Worm (Caenorhabditis elegans) whole organism, early embryonic: ENCODE results near the gene nhr-212.

Experiments
- B0310.2 ChIP-seq: sonication (generic microtip); optimal IDR thresholded peaks from 2 replicates; lab custom pipeline; 2016; ENCODE audit warnings: mild to moderate bottlenecking, missing genetic modification characterization, missing compliant biosample characterization
- F13C5.2 ChIP-seq: sonication (generic microtip); optimal IDR thresholded peaks from 2 replicates; lab custom pipeline; 2017; ENCODE audit warnings: mild to moderate bottlenecking, missing genetic modification characterization, inconsistent platforms, missing compliant biosample characterization
- aly-1 ChIP-seq: sonication (generic microtip); optimal IDR thresholded peaks from 2 replicates; lab custom pipeline; 2016; ENCODE audit warnings: missing genetic modification characterization, missing compliant biosample characterization
- ama-1 ChIP-seq: fragments of 150-350 bp; optimal IDR thresholded peaks from 2 replicates; lab custom pipeline; 2014
- ceh-13 ChIP-seq: fragments of 200-800 bp; sonication (Bioruptor generic); optimal IDR thresholded peaks from 2 replicates; lab custom pipeline; 2018; ENCODE audit warnings: mild to moderate bottlenecking, missing genetic modification characterization, missing compliant biosample characterization
- ceh-36 ChIP-seq: sonication (generic microtip); optimal IDR thresholded peaks from 2 replicates; lab custom pipeline; 2016; ENCODE audit warnings: missing genetic modification characterization, inconsistent platforms, missing compliant biosample characterization
- ets-7 ChIP-seq: sonication (generic microtip); optimal IDR thresholded peaks from 2 replicates; lab custom pipeline; 2016; ENCODE audit warnings: missing genotype, missing genetic modification characterization, missing compliant biosample characterization
- flt-1 ChIP-seq: fragments of 200-800 bp; sonication (Bioruptor generic); IDR thresholded peaks from 2 replicates; pipeline ENCODE4 v1.3.6; 2022; ENCODE audit warnings: missing genetic modification characterization, missing compliant biosample characterization
- hmbx-1 ChIP-seq: sonication (generic microtip); optimal IDR thresholded peaks from 2 replicates; lab custom pipeline; 2016; ENCODE audit warnings: mild to moderate bottlenecking, missing genetic modification characterization, missing compliant biosample characterization
- hmg-4 ChIP-seq: fragments of 200-800 bp; sonication (Bioruptor generic); optimal IDR thresholded peaks from 2 replicates; lab custom pipeline; 2018; ENCODE audit warnings: mild to moderate bottlenecking, missing genetic modification characterization, missing compliant biosample characterization
- hnd-1 ChIP-seq: sonication (generic microtip); optimal IDR thresholded peaks from 2 replicates; lab custom pipeline; 2016; ENCODE audit warnings: missing genetic modification characterization, missing compliant biosample characterization
- pes-1 ChIP-seq: fragments of 200-800 bp; sonication (Bioruptor generic); IDR thresholded peaks from 2 replicates; pipeline ENCODE4 v1.3.6; 2022; ENCODE audit warnings: missing genetic modification reagents, missing genetic modification characterization, missing compliant biosample characterization
- scrt-1 ChIP-seq: fragments of 200-800 bp; sonication (Bioruptor generic); IDR thresholded peaks from 2 replicates; pipeline ENCODE4 v1.3.6; 2022; ENCODE audit warnings: missing genetic modification characterization, missing compliant biosample characterization
- sea-1 ChIP-seq: fragments of 200-800 bp; sonication (Bioruptor generic); conservative IDR thresholded peaks from 2 replicates; pipeline ENCODE4 v1.3.6; 2022; ENCODE audit warnings: missing genetic modification characterization, missing compliant biosample characterization
- tbx-11 ChIP-seq: fragments of 200-800 bp; sonication (Bioruptor generic); IDR thresholded peaks from 2 replicates; pipeline ENCODE4 v1.3.6; 2022; ENCODE audit warnings: missing genetic modification characterization, missing compliant biosample characterization
- tbx-37 ChIP-seq: fragments of 200-800 bp; sonication (Bioruptor generic); conservative IDR thresholded peaks from 2 replicates; pipeline ENCODE4 v1.3.6; 2022; ENCODE audit warnings: missing genetic modification reagents, missing genetic modification characterization, missing compliant biosample characterization
- tra-4 ChIP-seq: sonication (generic microtip); optimal IDR thresholded peaks from 2 replicates; lab custom pipeline; 2017; ENCODE audit warnings: missing genetic modification characterization, missing compliant biosample characterization

The nhr-212 gene

DNA sequence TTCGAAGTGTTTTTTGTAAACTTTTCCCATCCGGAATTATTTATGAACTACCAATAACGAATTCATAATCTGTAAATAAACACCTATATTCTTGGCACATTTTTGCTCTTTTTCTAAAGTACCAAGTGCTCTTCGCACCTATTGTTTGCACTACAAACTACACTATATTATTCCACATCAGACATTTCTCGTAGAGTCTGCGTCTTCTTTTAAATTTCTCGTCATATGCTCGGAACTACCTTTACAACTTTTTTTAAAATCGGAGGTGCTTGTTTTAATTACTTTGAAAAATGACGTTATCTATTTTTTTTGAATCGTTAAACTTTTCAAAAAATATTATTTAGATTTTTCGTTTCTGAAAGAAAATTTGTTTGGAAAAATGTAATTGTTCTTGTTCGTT is 19.9 kb upstream of the nhr-212 start, which contains the start of gene nhr-201:
Gene nhr-201 (plus strand): TSS at position 29 of the 400 bp plus-strand sequence.
- no peak for TF ChIP-seq pes-1 (GFP tag; lab: Robert Waterston, UW)
- no peak for TF ChIP-seq tra-4 (tag; lab: Kevin White, UChicago)
- TF ChIP-seq ceh-36 (tag; lab: Kevin White, UChicago): no peak
- TF ChIP-seq ets-7 (tag; lab: Kevin White, UChicago): no peak
- TF ChIP-seq hmg-4: no peak
- no peak for TF ChIP-seq flt-1 (GFP tag; lab: Robert Waterston, UW)
- TF ChIP-seq sea-1 (GFP tag; lab: Robert Waterston, UW): no peak
- no peak for TF ChIP-seq aly-1 (tag; lab: Kevin White, UChicago)
- TF ChIP-seq hmbx-1 (tag; lab: Kevin White, UChicago): no peak
- no peak for TF ChIP-seq tbx-37 (GFP tag; lab: Robert Waterston, UW)
- TF ChIP-seq F13C5.2 (tag; lab: Kevin White, UChicago): no peak
- TF ChIP-seq hnd-1 (tag; lab: Kevin White, UChicago): no peak
- no peak for TF ChIP-seq scrt-1 (GFP tag; lab: Robert Waterston, UW)
- no peak for TF ChIP-seq ama-1 (lab: Kevin White, UChicago)
- TF ChIP-seq tbx-11 (GFP tag; lab: Robert Waterston, UW): no peak
- TF ChIP-seq B0310.2 (tag; lab: Kevin White, UChicago): no peak
- TF ChIP-seq ceh-13 (GFP tag; lab: Kevin White, UChicago): no peak

DNA sequence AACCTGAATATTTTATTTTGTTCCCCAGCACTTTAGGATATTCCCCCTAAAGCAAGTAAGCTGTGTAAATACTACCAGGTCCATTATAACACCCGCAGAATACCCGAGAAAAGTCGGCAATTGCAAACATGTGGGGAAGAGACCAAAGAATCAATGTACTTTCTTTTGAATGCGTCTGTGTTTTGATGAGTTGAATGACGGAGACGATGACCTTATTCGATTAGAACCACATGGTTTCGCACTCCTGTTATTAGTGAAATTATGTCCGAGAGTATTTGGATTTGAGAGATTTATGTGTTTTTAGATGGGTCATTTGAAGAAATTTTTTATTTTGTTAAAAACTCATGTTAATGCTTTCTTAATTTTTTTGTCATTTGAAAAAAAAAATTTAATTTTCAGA is 19.3 kb upstream of the nhr-212 start:
- no peak for TF ChIP-seq sea-1 (GFP tag; lab: Robert Waterston, UW)
- TF ChIP-seq B0310.2 (tag; lab: Kevin White, UChicago): no peak
- no peak for TF ChIP-seq aly-1 (tag; lab: Kevin White, UChicago)
- TF ChIP-seq tbx-11 (GFP tag; lab: Robert Waterston, UW): no peak
- no peak for TF ChIP-seq tbx-37 (GFP tag; lab: Robert Waterston, UW)

DNA sequence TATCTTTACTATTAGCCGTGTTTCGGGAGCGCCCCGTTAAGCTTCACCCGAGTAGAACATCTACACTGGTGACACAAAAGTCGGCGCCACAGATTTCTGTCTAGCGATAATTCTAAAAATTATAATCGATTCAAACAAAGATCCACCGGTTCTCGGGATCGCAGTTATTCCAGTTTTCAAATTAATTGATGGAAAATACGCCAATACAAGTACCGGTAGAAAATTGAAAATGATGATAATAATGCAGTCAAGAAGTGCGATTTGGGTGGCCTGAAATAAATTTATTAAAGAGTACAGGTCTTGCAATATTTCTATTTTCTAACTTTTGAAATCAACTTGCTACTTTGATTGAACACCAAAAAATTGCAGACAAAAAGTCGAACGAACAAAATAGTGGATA is 17.1 kb upstream of the nhr-212 start:
- TF ChIP-seq flt-1 (GFP tag; lab: Robert Waterston, UW) (no peak), hmbx-1 (tag; lab: Kevin White, UChicago) (no peak), F13C5.2 (tag; lab: Kevin White, UChicago) (no peak), sea-1 (GFP tag; lab: Robert Waterston, UW) (no peak), aly-1 (tag; lab: Kevin White, UChicago) (no peak), ceh-13 (GFP tag; lab: Kevin White, UChicago) (no peak), B0310.2 (tag; lab: Kevin White, UChicago) (no peak), scrt-1 (GFP tag; lab: Robert Waterston, UW) (no peak), tbx-37 (GFP tag; lab: Robert Waterston, UW) (no peak), hmg-4 (no peak), pes-1 (GFP tag; lab: Robert Waterston, UW) (no peak), hnd-1 (tag; lab: Kevin White, UChicago) (no peak), ceh-36 (tag; lab: Kevin White, UChicago) (no peak), tra-4 (tag; lab: Kevin White, UChicago) (no peak), ama-1 (lab: Kevin White, UChicago) (no peak), ets-7 (tag; lab: Kevin White, UChicago) (no peak), tbx-11 (GFP tag; lab: Robert Waterston, UW) (no peak)

DNA sequence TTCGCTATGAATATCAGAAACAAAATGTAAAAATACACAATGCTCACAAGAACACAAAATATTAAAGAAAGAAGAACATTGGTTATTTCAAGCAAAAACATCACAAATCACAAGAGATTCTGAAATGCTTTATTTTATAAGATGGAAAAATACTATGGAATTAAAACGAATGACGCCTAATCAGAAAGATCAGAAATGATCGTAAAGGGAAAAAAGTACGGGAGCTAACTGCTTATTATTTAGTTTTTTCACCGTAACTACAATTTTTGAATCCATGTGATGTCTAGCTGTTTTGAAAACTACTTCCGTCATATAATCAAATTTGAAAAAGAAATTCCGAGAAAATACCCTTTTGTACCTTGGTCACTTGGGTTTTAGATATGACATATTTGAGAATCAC is 16.2 kb upstream of the nhr-212 start, which contains the start of gene srbc-57:
Gene srbc-57 (minus strand): TSS at position 101 of the 400 bp plus-strand sequence.
- TF ChIP-seq hmbx-1 (tag; lab: Kevin White, UChicago) (no peak), ceh-36 (tag; lab: Kevin White, UChicago) (no peak), pes-1 (GFP tag; lab: Robert Waterston, UW) (no peak), B0310.2 (tag; lab: Kevin White, UChicago) (no peak), tbx-37 (GFP tag; lab: Robert Waterston, UW) (no peak), hnd-1 (tag; lab: Kevin White, UChicago) (no peak), hmg-4 (no peak), tra-4 (tag; lab: Kevin White, UChicago) (no peak)

DNA sequence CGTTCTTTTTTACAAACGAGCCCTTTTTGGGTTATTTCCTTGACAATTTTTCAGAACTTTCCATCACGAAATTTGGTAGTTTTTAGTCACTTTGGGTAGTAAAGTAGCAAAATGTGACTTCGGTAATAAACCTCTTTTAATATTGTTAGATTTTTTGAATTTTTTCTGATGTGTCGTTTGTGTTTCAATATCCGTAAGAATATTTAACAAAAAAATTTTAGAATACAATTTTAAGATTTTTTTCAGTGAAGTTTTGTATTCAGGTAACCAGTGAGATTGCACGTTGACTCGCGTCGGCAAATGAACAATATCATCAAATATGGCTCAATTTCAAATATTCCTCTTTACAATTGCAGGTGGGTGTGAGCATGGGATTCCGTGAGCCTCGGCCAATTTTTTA is 12.1 kb upstream of the nhr-212 start, which contains the start of gene srt-31:
Gene srt-31 (plus strand): TSS at position 301 of the 400 bp plus-strand sequence.
- TF ChIP-seq hmg-4: no peak
- TF ChIP-seq sea-1 (GFP tag; lab: Robert Waterston, UW): no peak
- no peak for TF ChIP-seq scrt-1 (GFP tag; lab: Robert Waterston, UW)

DNA sequence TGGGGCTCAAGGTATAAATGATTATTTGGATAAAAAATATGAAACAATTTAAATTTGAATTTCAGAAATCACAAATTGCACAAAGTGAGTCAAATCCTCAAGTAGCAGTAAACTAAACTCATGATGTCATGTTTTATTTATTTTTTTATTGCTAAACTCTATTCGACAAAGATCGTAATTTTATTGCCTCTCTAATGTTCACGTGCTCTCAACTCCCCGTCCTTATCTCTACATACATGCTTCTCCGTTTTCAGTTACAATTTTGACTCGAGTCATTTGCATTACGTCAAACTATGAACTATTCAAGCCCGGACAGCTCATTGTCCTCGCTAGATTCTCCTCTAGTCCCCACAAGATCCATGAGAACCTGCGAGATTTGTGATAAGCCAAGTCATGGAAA is 10.1 kb upstream of the nhr-212 start, which contains the start of gene nhr-99:
Gene nhr-99 (plus strand): TSS at position 263 of the 400 bp plus-strand sequence.
- no peak for TF ChIP-seq aly-1 (tag; lab: Kevin White, UChicago)
- TF ChIP-seq ceh-36 (tag; lab: Kevin White, UChicago): no peak
- TF ChIP-seq hmbx-1 (tag; lab: Kevin White, UChicago): no peak
- no peak for TF ChIP-seq flt-1 (GFP tag; lab: Robert Waterston, UW)
- no peak for TF ChIP-seq hnd-1 (tag; lab: Kevin White, UChicago)
- TF ChIP-seq ama-1 (lab: Kevin White, UChicago): no peak
- no peak for TF ChIP-seq hmg-4
- TF ChIP-seq ets-7 (tag; lab: Kevin White, UChicago): no peak
- no peak for TF ChIP-seq tra-4 (tag; lab: Kevin White, UChicago)
- TF ChIP-seq ceh-13 (GFP tag; lab: Kevin White, UChicago): no peak
- no peak for TF ChIP-seq tbx-37 (GFP tag; lab: Robert Waterston, UW)
- no peak for TF ChIP-seq sea-1 (GFP tag; lab: Robert Waterston, UW)
- no peak for TF ChIP-seq pes-1 (GFP tag; lab: Robert Waterston, UW)
- no peak for TF ChIP-seq tbx-11 (GFP tag; lab: Robert Waterston, UW)

DNA sequence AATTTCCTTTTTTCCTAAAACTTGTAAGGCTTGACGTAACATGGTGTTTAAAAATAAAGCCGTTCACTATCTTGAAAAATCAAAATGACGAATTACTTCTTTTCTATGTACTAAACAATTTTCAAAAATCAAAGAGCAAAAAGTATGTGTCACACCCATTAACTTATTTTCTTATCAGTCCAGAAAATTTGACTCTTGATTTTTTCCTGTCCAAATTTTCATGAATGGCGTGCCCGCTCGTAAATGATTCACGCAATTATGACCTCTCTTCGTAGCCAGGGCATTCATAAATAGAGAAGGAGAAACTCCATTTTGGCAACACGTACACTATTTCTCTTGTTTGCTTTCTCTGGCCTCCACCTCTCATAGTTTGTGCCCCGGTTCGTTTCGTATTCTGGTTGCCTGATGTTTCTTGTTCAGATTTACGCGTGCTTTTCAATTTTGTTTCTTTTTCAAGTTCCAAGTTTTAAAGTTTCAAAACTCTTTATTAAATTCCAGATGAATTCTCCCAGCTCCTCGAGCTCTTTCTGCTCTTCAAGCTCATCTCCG is 6.9 kb upstream of the nhr-212 start, which contains the start of gene nhr-55:
Gene nhr-55 (plus strand): TSS at position 499 of the 549 bp plus-strand sequence.
- TF ChIP-seq aly-1 (tag; lab: Kevin White, UChicago): no peak
- TF ChIP-seq ets-7 (tag; lab: Kevin White, UChicago): no peak
- no peak for TF ChIP-seq ceh-13 (GFP tag; lab: Kevin White, UChicago)
- TF ChIP-seq flt-1 (GFP tag; lab: Robert Waterston, UW): no peak
- no peak for TF ChIP-seq hmg-4
- TF ChIP-seq tbx-11 (GFP tag; lab: Robert Waterston, UW): no peak
- no peak for TF ChIP-seq tra-4 (tag; lab: Kevin White, UChicago)
- no peak for TF ChIP-seq pes-1 (GFP tag; lab: Robert Waterston, UW)
- TF ChIP-seq sea-1 (GFP tag; lab: Robert Waterston, UW): no peak
- no peak for TF ChIP-seq hmbx-1 (tag; lab: Kevin White, UChicago)
- no peak for TF ChIP-seq scrt-1 (GFP tag; lab: Robert Waterston, UW)
- no peak for TF ChIP-seq B0310.2 (tag; lab: Kevin White, UChicago)
- no peak for TF ChIP-seq ama-1 (lab: Kevin White, UChicago)
- no peak for TF ChIP-seq tbx-37 (GFP tag; lab: Robert Waterston, UW)
- TF ChIP-seq ceh-36 (tag; lab: Kevin White, UChicago): no peak
- no peak for TF ChIP-seq F13C5.2 (tag; lab: Kevin White, UChicago)
